Fruit fly (Drosophila melanogaster): Measurements from ENCODE around the gene Syt12.

DNA sequence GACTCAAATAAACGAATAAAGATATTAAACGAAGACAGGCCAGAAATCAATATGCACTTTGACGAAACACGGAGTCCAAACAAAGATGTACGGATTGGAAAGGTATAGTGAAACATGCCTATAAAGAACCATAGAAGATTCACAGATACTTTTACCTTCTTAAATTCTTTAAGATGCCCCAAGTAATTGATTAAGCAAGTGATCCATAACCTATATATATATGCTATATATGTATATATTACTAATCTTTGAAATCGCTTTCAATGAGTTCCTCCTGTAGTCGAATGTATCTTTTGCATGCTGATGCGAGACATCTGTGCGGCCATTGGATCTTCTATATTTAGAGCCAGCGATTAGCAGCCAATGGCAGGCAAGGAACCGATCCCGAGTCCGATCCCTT lies 9.1 kb downstream of the Syt12 start, which contains the start of gene dmrt11E:
- TF ChIP-seq psq (optimal IDR thresholded peaks at IDR 0.05) = no peak
- no peak for TF ChIP-seq h (optimal IDR thresholded peaks at IDR 0.05)

Data from Kc167 (cell line).